Fruit fly (Drosophila melanogaster): Measurements from ENCODE around the gene CG13771.

Gene CG13771

dm6 chr2L:6673211-6674012 lies 10.0 kb upstream of the CG13771 start, which contains the start of gene Spn27A (continued):
- TF ChIP-seq Awh (GFP tag; IDR thresholded peaks at IDR 0.05) (peak; percentile 41; the same call in 1 of the 2 replicates), CG8478 (optimal IDR thresholded peaks at IDR 0.05) (no peak), dpn (GFP tag; optimal IDR thresholded peaks at IDR 0.05) (peak; percentile 17 to 59), mirr (GFP tag; optimal IDR thresholded peaks at IDR 0.05) (peak; percentile 25), CG1792 (GFP tag; optimal IDR thresholded peaks at IDR 0.05) (peak; percentile 47), CG7271 (tag; optimal IDR thresholded peaks at IDR 0.05) (no peak), CG15479 (GFP tag; optimal IDR thresholded peaks at IDR 0.05) (no peak), jigr1 (GFP tag; IDR thresholded peaks at IDR 0.05) (no peak), Hr3 (GFP tag; optimal IDR thresholded peaks at IDR 0.05) (peak; percentile 38), bab2 (GFP tag; optimal IDR thresholded peaks at IDR 0.05) (peak; percentile 59), hb (GFP tag; IDR thresholded peaks at IDR 0.05; ENCODE audit: partially characterized antibody) (no peak), Antp (GFP tag; optimal IDR thresholded peaks at IDR 0.05) (peak; percentile 50), Sin3A (optimal IDR thresholded peaks at IDR 0.05) (peak; percentile 25), E2f1 (GFP tag; IDR thresholded peaks at IDR 0.05) (0 out of 2 replicates have a peak, but pooled peaks have one; percentile 34), salm (tag; optimal IDR thresholded peaks at IDR 0.05) (peak; percentile 31), CG31224 (GFP tag; IDR thresholded peaks at IDR 0.05) (no peak), gfzf (GFP tag; optimal IDR thresholded peaks at IDR 0.05) (peak; percentile 57), CG12769 (tag; optimal IDR thresholded peaks at IDR 0.05) (peak; percentile 3), cas (GFP tag; IDR thresholded peaks at IDR 0.05) (no peak), amos (GFP tag; IDR thresholded peaks at IDR 0.05; ENCODE audit: partially characterized antibody) (peak; percentile 45; the same call in 1 of the 2 replicates), bsh (GFP tag; optimal IDR thresholded peaks at IDR 0.05) (peak; percentile 18 to 68), Bdp1 (GFP tag; optimal IDR thresholded peaks at IDR 0.05) (peak; percentile 27), so (GFP tag; IDR thresholded peaks at IDR 0.05) (0 out of 3 replicates have a peak, but pooled peaks have one; percentile 31), Optix (GFP tag; IDR thresholded peaks at IDR 0.05) (no peak; the same call in 2 of the 3 replicates), jumu (GFP tag; optimal IDR thresholded peaks at IDR 0.05) (peak; percentile 31), yki (optimal IDR thresholded peaks at IDR 0.05) (no peak), chinmo (GFP tag; IDR thresholded peaks at IDR 0.05; ENCODE audit: partially characterized antibody) (peak; percentile 80; the same call in 3 of the 4 replicates), danr (GFP tag; IDR thresholded peaks at IDR 0.05) (no peak), caup (GFP tag; optimal IDR thresholded peaks at IDR 0.05; ENCODE audit: severe bottlenecking) (peak; percentile 23), Oaz (GFP tag; IDR thresholded peaks at IDR 0.05) (no peak), Sry-δ (GFP tag; optimal IDR thresholded peaks at IDR 0.05) (peak; percentile 51), CG15011 (GFP tag; optimal IDR thresholded peaks at IDR 0.05) (peak; percentile 48), CG2889 (GFP tag; IDR thresholded peaks at IDR 0.05) (no peak), CG32767 (GFP tag; IDR thresholded peaks at IDR 0.05) (peak; percentile 20; the same call in 1 of the 2 replicates), CG6854 (GFP tag; optimal IDR thresholded peaks at IDR 0.05) (no peak), Nf-YC (tag; optimal IDR thresholded peaks at IDR 0.05) (peak; percentile 6), CG4617 (GFP tag; optimal IDR thresholded peaks at IDR 0.05; ENCODE audit: borderline replicate concordance) (peak; percentile 11), CG34376 (GFP tag; optimal IDR thresholded peaks at IDR 0.05) (peak; percentile 29), Usf (GFP tag; optimal IDR thresholded peaks at IDR 0.05) (no peak), CG1024 (GFP tag; IDR thresholded peaks at IDR 0.05) (no peak), bigmax (GFP tag; optimal IDR thresholded peaks at IDR 0.05) (peak; percentile 34), Dek (tag; optimal IDR thresholded peaks at IDR 0.05) (peak; percentile 43), Ssrp (tag; optimal IDR thresholded peaks at IDR 0.05) (peak; percentile 64), B-H2 (GFP tag; optimal IDR thresholded peaks at IDR 0.05) (peak; percentile 78), CG2120 (GFP tag; optimal IDR thresholded peaks at IDR 0.05) (peak; percentile 76), Sox102F (GFP tag; optimal IDR thresholded peaks at IDR 0.05) (no peak), Scr (GFP tag; IDR thresholded peaks at IDR 0.05; ENCODE audit: partially characterized antibody) (peak; percentile 24; the same call in 1 of the 2 replicates), wek (GFP tag; optimal IDR thresholded peaks at IDR 0.05) (no peak), fd102C (GFP tag; optimal IDR thresholded peaks at IDR 0.05) (no peak)
